Worm (Caenorhabditis elegans): Measurements from ENCODE around the gene gpcp-1.

DNA sequence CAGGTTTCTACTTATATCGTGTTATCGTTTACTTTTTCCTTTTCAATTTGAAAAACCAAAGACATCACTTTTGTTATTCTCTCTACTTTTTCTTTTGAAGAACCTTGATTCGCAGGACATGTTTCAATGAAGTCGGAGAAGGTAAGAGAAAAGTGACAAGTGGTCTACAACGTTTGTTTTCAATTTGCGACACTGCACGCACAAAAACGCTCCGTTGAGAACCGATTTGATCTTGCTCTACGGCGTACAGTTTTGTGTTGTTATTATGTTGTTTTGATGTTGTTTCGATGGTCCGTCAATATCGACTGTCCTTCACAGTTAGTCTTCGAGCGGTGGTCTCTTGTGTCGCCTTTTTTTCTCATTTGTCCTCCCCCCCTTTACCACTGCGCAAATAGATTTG is 21.0 kb downstream of the gpcp-1 start, which contains the start of gene pccb-1:
- no peak for TF ChIP-seq unc-62 (GFP tag; optimal IDR thresholded peaks at IDR 0.05)
- no peak for TF ChIP-seq nhr-28 (tag; optimal IDR thresholded peaks at IDR 0.05)
- no peak for TF ChIP-seq snpc-4 (tag; optimal IDR thresholded peaks at IDR 0.05)
- no peak for TF ChIP-seq lsy-2 (tag; optimal IDR thresholded peaks at IDR 0.05)
- no peak for TF ChIP-seq ztf-11 (tag; optimal IDR thresholded peaks at IDR 0.05)
- TF ChIP-seq unc-39 (tag; optimal IDR thresholded peaks at IDR 0.05): no peak
- TF ChIP-seq ces-1 (GFP tag; optimal IDR thresholded peaks at IDR 0.05): no peak
- TF ChIP-seq elt-1 (tag; optimal IDR thresholded peaks at IDR 0.05; ENCODE audit: borderline replicate concordance, insufficient read depth): no peak

Measured in whole organism, mixed stage, embryonic.